Worm (Caenorhabditis elegans) whole organism, late embryonic: ENCODE measurements around the gene ugt-65.

Source experiments
- ama-1 ChIP-seq: fragments of 150-350 bp; optimal IDR thresholded peaks from 2 replicates; lab custom pipeline; 2014
- dmd-4 ChIP-seq: sonication (generic microtip); optimal IDR thresholded peaks from 2 replicates; lab custom pipeline; 2016; ENCODE audit warnings: borderline replicate concordance, missing genetic modification characterization, missing compliant biosample characterization
- gmeb-2 ChIP-seq: sonication (generic microtip); optimal IDR thresholded peaks from 2 replicates; lab custom pipeline; 2016; ENCODE audit warnings: missing genetic modification characterization, inconsistent platforms, missing compliant biosample characterization
- hlh-15 ChIP-seq: sonication (generic microtip); optimal IDR thresholded peaks from 2 replicates; lab custom pipeline; 2016; ENCODE audit warnings: missing genetic modification characterization, missing compliant biosample characterization
- hlh-8 ChIP-seq: sonication (generic microtip); optimal IDR thresholded peaks from 2 replicates; lab custom pipeline; 2016; ENCODE audit warnings: missing genotype, missing genetic modification characterization, missing compliant biosample characterization
- lin-11 ChIP-seq: fragments of 200-800 bp; sonication (Bioruptor generic); optimal IDR thresholded peaks from 2 replicates; lab custom pipeline; 2018; ENCODE audit warnings: mild to moderate bottlenecking, missing genetic modification characterization, missing compliant biosample characterization
- nhr-11 ChIP-seq: fragments of 150-350 bp; optimal IDR thresholded peaks from 2 replicates; lab custom pipeline; 2014; ENCODE audit warnings: missing biosample characterization, missing genetic modification characterization
- pha-2 ChIP-seq: sonication (generic microtip); optimal IDR thresholded peaks from 2 replicates; lab custom pipeline; 2017; ENCODE audit warnings: mild to moderate bottlenecking, missing genetic modification characterization, missing compliant biosample characterization
- pha-4 ChIP-seq: fragments of 150-350 bp; optimal IDR thresholded peaks from 2 replicates; lab custom pipeline; 2018; ENCODE audit warnings: missing biosample characterization, missing genetic modification reagents, missing genetic modification characterization
- pqm-1 ChIP-seq: sonication (generic microtip); optimal IDR thresholded peaks from 2 replicates; lab custom pipeline; 2016; ENCODE audit warnings: missing genetic modification characterization, missing compliant biosample characterization

DNA sequence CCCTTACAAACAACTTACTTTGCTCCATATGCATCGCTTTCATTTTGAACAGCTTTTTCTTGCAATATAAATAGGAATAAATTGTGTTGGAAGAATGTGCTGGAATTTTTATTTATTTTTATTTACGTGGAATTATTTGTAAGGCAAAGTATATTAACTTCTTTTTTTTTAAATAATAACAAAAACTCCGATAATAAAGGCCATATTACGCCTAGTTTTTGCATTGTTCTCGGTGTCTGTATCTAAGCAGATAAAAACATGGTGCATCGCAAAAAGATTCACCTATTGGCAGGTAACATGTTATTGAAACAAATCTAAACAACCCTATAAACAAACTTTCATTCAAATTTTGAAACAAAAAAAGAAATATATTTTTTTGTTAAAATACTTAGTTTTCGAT lies 42.9 kb downstream of the ugt-65 start, which contains the start of gene C25G4.8:
- TF ChIP-seq nhr-11 (tag; lab: Kevin White, UChicago) (no peak), lin-11 (tag; lab: Kevin White, UChicago) (no peak), hlh-8 (tag; lab: Kevin White, UChicago) (no peak), ama-1 (lab: Kevin White, UChicago) (no peak), pqm-1 (no peak), gmeb-2 (tag; lab: Kevin White, UChicago) (no peak), pha-2 (tag; lab: Kevin White, UChicago) (no peak), pha-4 (tag; lab: Kevin White, UChicago) (no peak), dmd-4 (tag; lab: Kevin White, UChicago) (no peak), hlh-15 (tag; lab: Kevin White, UChicago) (no peak)
